Fruit fly (Drosophila melanogaster): ENCODE data around the gene glob3.

dm6 chr3R:5871393-5871792 lies 41.5 kb downstream of the glob3 start:
- TF ChIP-seq Clk (GFP tag; optimal IDR thresholded peaks at IDR 0.05) (no peak), CG7045 (GFP tag; optimal IDR thresholded peaks at IDR 0.05) (no peak), cnc (optimal IDR thresholded peaks at IDR 0.05) (no peak), Hr96 (GFP tag; optimal IDR thresholded peaks at IDR 0.05) (no peak), kay (GFP tag; ENCODE audit: borderline replicate concordance) (no peak), Crg-1 (GFP tag; optimal IDR thresholded peaks at IDR 0.05) (no peak), Mnt (GFP tag; optimal IDR thresholded peaks at IDR 0.05) (no peak)
